Worm (Caenorhabditis elegans) whole organism, L1 larva: ENCODE data around the gene F31F6.1.

Source experiments
- C04F5.9 ChIP-seq: sonication (generic microtip); optimal IDR thresholded peaks from 2 replicates; lab custom pipeline; 2016; ENCODE audit warnings: missing genetic modification characterization, missing compliant biosample characterization
- C34B4.2 ChIP-seq: sonication (generic microtip); optimal IDR thresholded peaks from 2 replicates; lab custom pipeline; 2017; ENCODE audit warnings: mild to moderate bottlenecking, missing genetic modification characterization, missing compliant biosample characterization
- F16B12.6 ChIP-seq: fragments of 150-350 bp; optimal IDR thresholded peaks from 2 replicates; lab custom pipeline; 2014; ENCODE audit warnings: missing biosample characterization, missing genetic modification characterization
- alr-1 ChIP-seq: fragments of 200-800 bp; sonication (Bioruptor generic); optimal IDR thresholded peaks from 2 replicates; lab custom pipeline; 2018; ENCODE audit warnings: borderline replicate concordance, mild to moderate bottlenecking, missing genetic modification characterization, missing compliant biosample characterization
- blmp-1 ChIP-seq: fragments of 150-350 bp; optimal IDR thresholded peaks from 2 replicates; lab custom pipeline; 2014; ENCODE audit warnings: missing biosample characterization, missing genetic modification characterization
- ceh-63 ChIP-seq: fragments of 200-800 bp; sonication (Bioruptor generic); optimal IDR thresholded peaks from 2 replicates; lab custom pipeline; 2018; ENCODE audit warnings: mild to moderate bottlenecking, missing genetic modification characterization, missing compliant biosample characterization
- ceh-88 ChIP-seq: fragments of 200-800 bp; sonication (Bioruptor generic); IDR thresholded peaks from 2 replicates; pipeline ENCODE4 v1.3.6; 2022; ENCODE audit warnings: missing genetic modification characterization, missing compliant biosample characterization
- ces-1 ChIP-seq: fragments of 150-350 bp; optimal IDR thresholded peaks from 2 replicates; lab custom pipeline; 2014; ENCODE audit warnings: missing biosample characterization, missing genetic modification reagents, missing genetic modification characterization
- dpl-1 ChIP-seq, 3 experiments: fragments of 150-350 bp in 2 of 3; sonication (generic microtip) in 1 of 3; optimal IDR thresholded peaks; 2 replicates each; lab custom pipeline; 2014 to 2017; ENCODE audit warnings: missing biosample characterization in 3 of 3, missing genetic modification characterization in 3 of 3, missing genetic modification reagents in 3 of 3
- dsc-1 ChIP-seq: sonication (generic microtip); optimal IDR thresholded peaks from 2 replicates; lab custom pipeline; 2016; ENCODE audit warnings: mild to moderate bottlenecking, missing genetic modification characterization, missing compliant biosample characterization
- efl-1 ChIP-seq, 4 experiments: fragments of 150-350 bp; optimal IDR thresholded peaks in 3 of 4; peaks in 1 of 4; 1 replicate in 1 of 4; 2 replicates in 3 of 4; lab custom pipeline; 2014; ENCODE audit warnings: missing biosample characterization in 2 of 4, missing genetic modification characterization in 2 of 4, missing genetic modification reagents in 2 of 4
- efl-3 ChIP-seq: fragments of 200-800 bp; sonication (Bioruptor generic); optimal IDR thresholded peaks from 2 replicates; lab custom pipeline; 2018; ENCODE audit warnings: mild to moderate bottlenecking, missing genetic modification characterization, missing compliant biosample characterization
- egl-13 ChIP-seq: sonication (generic microtip); optimal IDR thresholded peaks from 2 replicates; lab custom pipeline; 2016; ENCODE audit warnings: missing genotype, missing genetic modification reagents, missing genetic modification characterization, missing compliant biosample characterization
- egl-27 ChIP-seq, 2 experiments: fragments of 150-350 bp in 1 of 2; sonication (generic microtip); optimal IDR thresholded peaks; 3 replicates each; lab custom pipeline; 2017 to 2018; ENCODE audit warnings: missing biosample characterization in 2 of 2, missing genetic modification characterization in 2 of 2, missing genetic modification reagents in 2 of 2
- elt-2 ChIP-seq: sonication (generic microtip); optimal IDR thresholded peaks from 2 replicates; lab custom pipeline; 2016; ENCODE audit warnings: missing genetic modification characterization, mild to moderate bottlenecking, inconsistent platforms, missing compliant biosample characterization, missing genetic modification reagents
- elt-3 ChIP-seq, 6 experiments: fragments of 150-350 bp in 1 of 6; sonication (generic microtip); optimal IDR thresholded peaks; 2 replicates each; lab custom pipeline; 2017 to 2018; ENCODE audit warnings: missing biosample characterization in 6 of 6, missing genetic modification characterization in 6 of 6, inconsistent platforms in 1 of 6
- fkh-8 ChIP-seq: sonication (generic microtip); optimal IDR thresholded peaks from 2 replicates; lab custom pipeline; 2016; ENCODE audit warnings: mild to moderate bottlenecking, missing genetic modification characterization, missing compliant biosample characterization
- fos-1 ChIP-seq: fragments of 150-350 bp; optimal IDR thresholded peaks from 2 replicates; lab custom pipeline; 2014; ENCODE audit warnings: missing biosample characterization, missing genetic modification characterization
- hlh-17 ChIP-seq: fragments of 200-800 bp; sonication (Bioruptor generic); optimal IDR thresholded peaks from 2 replicates; lab custom pipeline; 2018; ENCODE audit warnings: missing genetic modification characterization, mild to moderate bottlenecking, missing compliant biosample characterization, moderate library complexity, borderline replicate concordance
- hpl-2 ChIP-seq: fragments of 150-350 bp; optimal IDR thresholded peaks from 2 replicates; lab custom pipeline; 2014; ENCODE audit warnings: missing biosample characterization, missing genetic modification reagents, missing genetic modification characterization
- lin-14 ChIP-seq: fragments of 200-800 bp; sonication (Bioruptor generic); optimal IDR thresholded peaks from 2 replicates; lab custom pipeline; 2018; ENCODE audit warnings: mild to moderate bottlenecking, missing genetic modification characterization, moderate library complexity, missing compliant biosample characterization
- lin-15B ChIP-seq: fragments of 150-350 bp; sonication (generic microtip); optimal IDR thresholded peaks from 3 replicates; lab custom pipeline; 2014; ENCODE audit warnings: missing biosample characterization, missing genetic modification characterization
- lin-35 ChIP-seq, 2 experiments: fragments of 150-350 bp; optimal IDR thresholded peaks; 2 replicates each; lab custom pipeline; 2014; ENCODE audit warnings: missing biosample characterization in 2 of 2, missing genetic modification characterization in 2 of 2, missing genetic modification reagents in 2 of 2
- lir-3 ChIP-seq: sonication (generic microtip); optimal IDR thresholded peaks from 2 replicates; lab custom pipeline; 2016; ENCODE audit warnings: mild to moderate bottlenecking, missing genetic modification characterization, moderate library complexity, missing compliant biosample characterization; ENCODE audit not compliant: poor library complexity
- mdl-1 ChIP-seq, 2 experiments: fragments of 150-350 bp; optimal IDR thresholded peaks; 2 replicates each; lab custom pipeline; 2014 to 2017; ENCODE audit warnings: missing biosample characterization in 2 of 2, missing genetic modification characterization in 2 of 2, inconsistent platforms in 1 of 2
- mef-2 ChIP-seq: fragments of 150-350 bp; optimal IDR thresholded peaks from 2 replicates; lab custom pipeline; 2014; ENCODE audit warnings: missing biosample characterization, missing genetic modification characterization
- nhr-71 ChIP-seq: sonication (generic microtip); optimal IDR thresholded peaks from 2 replicates; lab custom pipeline; 2016; ENCODE audit warnings: mild to moderate bottlenecking, missing genetic modification characterization, moderate library complexity, missing compliant biosample characterization
- nhr-85 ChIP-seq: sonication (generic microtip); peaks from one replicate; lab custom pipeline; 2016; ENCODE audit warnings: missing genetic modification characterization, inconsistent platforms, missing compliant biosample characterization
- pag-3 ChIP-seq: sonication (generic microtip); optimal IDR thresholded peaks from 2 replicates; lab custom pipeline; 2017; ENCODE audit warnings: missing genetic modification characterization, mild to moderate bottlenecking, missing compliant biosample characterization, antibody characterized with exemption, borderline replicate concordance; ENCODE audit not compliant: insufficient read depth
- pax-3 ChIP-seq: fragments of 200-800 bp; sonication (Bioruptor generic); optimal IDR thresholded peaks from 2 replicates; lab custom pipeline; 2018; ENCODE audit warnings: mild to moderate bottlenecking, missing genetic modification characterization, moderate library complexity, missing compliant biosample characterization
- rnt-1 ChIP-seq: sonication (generic microtip); optimal IDR thresholded peaks from 2 replicates; lab custom pipeline; 2016; ENCODE audit warnings: mild to moderate bottlenecking, missing genetic modification characterization, moderate library complexity, missing compliant biosample characterization
- snu-23 ChIP-seq: sonication (generic microtip); optimal IDR thresholded peaks from 2 replicates; lab custom pipeline; 2016; ENCODE audit warnings: missing genetic modification characterization, missing compliant biosample characterization
- sox-4 ChIP-seq: sonication (generic microtip); optimal IDR thresholded peaks from 2 replicates; lab custom pipeline; 2016; ENCODE audit warnings: missing genetic modification characterization, missing compliant biosample characterization
- sptf-1 ChIP-seq: fragments of 150-350 bp; optimal IDR thresholded peaks from 2 replicates; lab custom pipeline; 2014; ENCODE audit warnings: missing biosample characterization, missing genetic modification characterization
- sup-37 ChIP-seq: fragments of 200-800 bp; sonication (Bioruptor generic); optimal IDR thresholded peaks from 2 replicates; lab custom pipeline; 2018; ENCODE audit warnings: mild to moderate bottlenecking, missing genetic modification characterization, missing compliant biosample characterization
- unc-30 ChIP-seq: sonication (generic microtip); optimal IDR thresholded peaks from 2 replicates; lab custom pipeline; 2017; ENCODE audit warnings: missing biosample characterization, missing genetic modification characterization
- unc-62 ChIP-seq: fragments of 150-350 bp; optimal IDR thresholded peaks from 2 replicates; lab custom pipeline; 2014; ENCODE audit warnings: missing biosample characterization, missing genetic modification reagents, missing genetic modification characterization
- unc-86 ChIP-seq: sonication (generic microtip); optimal IDR thresholded peaks from 2 replicates; lab custom pipeline; 2016; ENCODE audit warnings: missing genetic modification characterization, missing compliant biosample characterization
- unc-98 ChIP-seq: fragments of 200-800 bp; sonication (Bioruptor generic); IDR thresholded peaks from 2 replicates; pipeline ENCODE4 v1.3.6; 2022; ENCODE audit warnings: missing genetic modification characterization, missing compliant biosample characterization
- xbp-1 ChIP-seq: sonication (generic microtip); optimal IDR thresholded peaks from 2 replicates; lab custom pipeline; 2016; ENCODE audit warnings: missing genetic modification characterization, missing compliant biosample characterization
- zag-1 ChIP-seq: fragments of 150-350 bp; optimal IDR thresholded peaks from 2 replicates; lab custom pipeline; 2014; ENCODE audit warnings: missing biosample characterization, missing genetic modification characterization
- zip-4 ChIP-seq: fragments of 200-800 bp; sonication (Bioruptor generic); optimal IDR thresholded peaks from 2 replicates; lab custom pipeline; 2018; ENCODE audit warnings: mild to moderate bottlenecking, missing genetic modification characterization, moderate library complexity, missing compliant biosample characterization

F31F6.1 gene

ce11 chrX:14853712-14854217 lies 14.3 kb downstream of the F31F6.1 start, which contains the start of the genes C27C12.1 and C27C12.4 (continued):
- TF ChIP-seq hpl-2 (peak; percentile 13), sox-4 (peak; percentile 59), unc-86 (peak; percentile 83), egl-27 (tag; optimal IDR thresholded peaks at IDR 0.05; lab: Kevin White, UChicago) (no peak), fos-1 (tag; lab: Kevin White, UChicago) (peak; percentile 55), sup-37 (GFP tag; lab: Kevin White, UChicago) (peak; percentile 43), mdl-1 (tag; optimal IDR thresholded peaks at IDR 0.05; lab: Kevin White, UChicago) (peak in 1 of 2 experiments; percentile 90), alr-1 (tag; lab: Kevin White, UChicago) (no peak), zag-1 (no peak), nhr-71 (tag; lab: Kevin White, UChicago) (peak; percentile 95), unc-98 (GFP tag; lab: Robert Waterston, UW) (peak; percentile 55; the same call in 1 of the 2 replicates), nhr-85 (tag; lab: Kevin White, UChicago) (peak; percentile 93), pax-3 (peak; percentile 63), lin-15B (tag; lab: Kevin White, UChicago) (peak; percentile 50), lin-14 (GFP tag; lab: Kevin White, UChicago) (peak; percentile 95), rnt-1 (tag; lab: Kevin White, UChicago) (peak; percentile 96), lir-3 (peak; percentile 93), ceh-63 (GFP tag; lab: Kevin White, UChicago) (no peak), ces-1 (GFP tag; lab: Kevin White, UChicago) (no peak), xbp-1 (tag; lab: Kevin White, UChicago) (peak; percentile 83), unc-30 (tag; lab: Kevin White, UChicago) (no peak), lin-35 (GFP tag; optimal IDR thresholded peaks at IDR 0.05; lab: Kevin White, UChicago) (peak; percentile 75 to 88), efl-3 (GFP tag; lab: Kevin White, UChicago) (no peak), F16B12.6 (peak; percentile 99), zip-4 (GFP tag; lab: Kevin White, UChicago) (peak; percentile 54), ceh-88 (GFP tag; lab: Robert Waterston, UW) (0 out of 2 replicates have a peak, but pooled peaks have one; percentile 47), fkh-8 (peak; percentile 90), dsc-1 (tag; lab: Kevin White, UChicago) (peak; percentile 83), hlh-17 (no peak), elt-3 (tag; optimal IDR thresholded peaks at IDR 0.05; lab: Kevin White, UChicago) (peak in 3 of 6 experiments; percentile 44 to 70 (median 67)), blmp-1 (tag; lab: Kevin White, UChicago) (peak; percentile 59)

- no peak for TF ChIP-seq sox-4
- TF ChIP-seq snu-23 = no peak
- no peak for TF ChIP-seq efl-1 (optimal IDR thresholded peaks at IDR 0.05; lab: Kevin White, UChicago)
- TF ChIP-seq efl-1 (GFP tag; optimal IDR thresholded peaks at IDR 0.05 in 1 of 2; lab: Kevin White, UChicago) = peak in 1 of 2 experiments; percentile 91
- TF ChIP-seq unc-62 = no peak
Observed at ce11 chrX:14851904-14852303, 16.2 kb downstream of the F31F6.1 start.

DNA sequence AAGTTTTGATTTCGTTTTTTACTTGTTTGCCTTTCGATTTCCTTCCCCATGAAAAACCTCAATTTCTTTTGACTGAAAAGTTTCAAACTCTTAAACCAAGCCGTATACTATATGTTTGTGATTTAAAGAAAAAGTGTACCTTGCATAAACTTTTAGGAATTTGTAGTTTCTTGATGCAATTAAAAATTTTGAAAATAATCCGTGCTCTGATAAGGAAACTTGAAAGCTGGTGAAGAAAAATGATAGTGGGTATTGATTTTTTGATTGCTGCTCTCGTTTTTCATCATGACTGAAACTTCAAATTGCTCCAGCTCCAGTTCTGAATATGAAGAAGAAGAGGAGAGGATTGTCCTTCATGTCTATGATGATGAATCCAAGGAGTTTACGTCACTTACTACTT lies 19.0 kb downstream of the F31F6.1 start, which contains the start of gene acd-3:
Gene acd-3, plus strand, starts transcription at position 222 of the 400 bp plus-strand sequence.
- TF ChIP-seq egl-27 (tag; optimal IDR thresholded peaks at IDR 0.05; lab: Kevin White, UChicago) (no peak), nhr-85 (tag; lab: Kevin White, UChicago) (peak; percentile 31)

ce11 chrX:14845637-14846036 lies 22.5 kb downstream of the F31F6.1 start, which contains the start of gene egrh-1:
egrh-1 (plus strand) TSS chrX:14845937.
- TF ChIP-seq dpl-1 (GFP tag; optimal IDR thresholded peaks at IDR 0.05; lab: Kevin White, UChicago) (no peak), egl-13 (tag; lab: Kevin White, UChicago) (no peak), C34B4.2 (tag; lab: Kevin White, UChicago) (no peak), pax-3 (no peak), F16B12.6 (no peak), ceh-63 (GFP tag; lab: Kevin White, UChicago) (no peak), elt-2 (tag; lab: Kevin White, UChicago) (no peak), mef-2 (tag; lab: Kevin White, UChicago) (no peak), sptf-1 (tag; lab: Kevin White, UChicago) (no peak), pag-3 (no peak), hpl-2 (no peak), C04F5.9 (no peak)
